Fruit fly (Drosophila melanogaster) Kc167 (cell line): ENCODE data around the gene und.

ENCODE experiments used
- Sin3A ChIP-seq: fragments of >200 bp; optimal IDR thresholded peaks from 2 replicates; lab custom pipeline; 2018; ENCODE audit warnings: missing external identifiers
- h ChIP-seq: fragments of >200 bp; optimal IDR thresholded peaks from 3 replicates; lab custom pipeline; 2018; ENCODE audit warnings: missing external identifiers
- insv ChIP-seq: fragments of >200 bp; optimal IDR thresholded peaks from 3 replicates; lab custom pipeline; 2018; ENCODE audit warnings: missing external identifiers
- psq ChIP-seq: fragments of >200 bp; optimal IDR thresholded peaks from 2 replicates; lab custom pipeline; 2017; ENCODE audit warnings: missing external identifiers
- ttk ChIP-seq: sonication (Bioruptor generic); optimal IDR thresholded peaks from 2 replicates; lab custom pipeline; 2017; ENCODE audit warnings: missing external identifiers

dm6 chr2L:9763212-9763869 lies at the start of gene und, which contains the start of gene Taf11:
- TF ChIP-seq h (lab: Kevin White, UChicago) (no peak), ttk (lab: Kevin White, UChicago) (no peak), psq (no peak), insv (lab: Kevin White, UChicago) (no peak), Sin3A (lab: Kevin White, UChicago) (no peak)
